Fruit fly (Drosophila melanogaster) whole organism, embryonic: ENCODE results near the gene Acsx3.

Experiments
- Ada2b ChIP-seq: fragments of 200-800 bp; sonication (Bioruptor generic); IDR thresholded peaks from 2 replicates; pipeline ENCODE4 v1.3.6; 2022; ENCODE audit warnings: missing biosample characterization, missing genetic modification characterization
- CG10543 ChIP-seq: fragments of 200-800 bp; sonication (Bioruptor generic); optimal IDR thresholded peaks from 3 replicates; lab custom pipeline; 2017; ENCODE audit warnings: missing biosample characterization, mild to moderate bottlenecking, missing genetic modification characterization, moderate library complexity
- CG12769 ChIP-seq: fragments of 200-800 bp; sonication (Bioruptor generic); optimal IDR thresholded peaks from 2 replicates; lab custom pipeline; 2019; ENCODE audit warnings: missing biosample characterization, mild to moderate bottlenecking, missing genetic modification characterization, moderate library complexity
- CG13624 ChIP-seq: fragments of 200-800 bp; sonication (Bioruptor generic); optimal IDR thresholded peaks from 2 replicates; lab custom pipeline; 2016; ENCODE audit warnings: missing biosample characterization, missing genetic modification characterization
- CG15479 ChIP-seq: fragments of 200-800 bp; sonication (Bioruptor generic); optimal IDR thresholded peaks from 3 replicates; lab custom pipeline; 2019; ENCODE audit warnings: missing biosample characterization, mild to moderate bottlenecking, missing genetic modification characterization, moderate library complexity
- CG17385 ChIP-seq: fragments of 200-800 bp; sonication (Bioruptor generic); optimal IDR thresholded peaks from 3 replicates; lab custom pipeline; 2018; ENCODE audit warnings: missing biosample characterization, mild to moderate bottlenecking, missing genetic modification characterization
- CG17568 ChIP-seq: fragments of 200-800 bp; sonication (Bioruptor generic); optimal IDR thresholded peaks from 2 replicates; lab custom pipeline; 2018; ENCODE audit warnings: missing biosample characterization, mild to moderate bottlenecking, missing genetic modification characterization, moderate library complexity
- CG18262 ChIP-seq: fragments of 200-800 bp; optimal IDR thresholded peaks from 3 replicates; lab custom pipeline; 2019; ENCODE audit warnings: missing biosample characterization, mild to moderate bottlenecking, missing genetic modification characterization, moderate library complexity
- CG1832 ChIP-seq: fragments of 200-800 bp; sonication (Bioruptor generic); optimal IDR thresholded peaks from 2 replicates; lab custom pipeline; 2017; ENCODE audit warnings: missing biosample characterization, mild to moderate bottlenecking, missing genetic modification characterization, inconsistent platforms
- CG18599 ChIP-seq: fragments of 200-800 bp; sonication (Bioruptor generic); optimal IDR thresholded peaks from 3 replicates; lab custom pipeline; 2017; ENCODE audit warnings: missing biosample characterization, missing genetic modification characterization, mild to moderate bottlenecking, moderate library complexity, missing genetic modification reagents
- CG30020 ChIP-seq: fragments of 200-800 bp; optimal IDR thresholded peaks from 2 replicates; lab custom pipeline; 2019; ENCODE audit warnings: missing biosample characterization, mild to moderate bottlenecking, missing genetic modification characterization, moderate library complexity
- CG31365 ChIP-seq: fragments of 200-800 bp; sonication (Bioruptor generic); optimal IDR thresholded peaks from 2 replicates; lab custom pipeline; 2018; ENCODE audit warnings: missing biosample characterization, mild to moderate bottlenecking, missing genetic modification characterization
- CG32532 ChIP-seq: fragments of 200-800 bp; sonication (Bioruptor generic); IDR thresholded peaks from 2 replicates; pipeline ENCODE4 v1.3.6; 2022; ENCODE audit warnings: missing biosample characterization, missing genetic modification characterization
- CG6254 ChIP-seq: fragments of 200-800 bp; sonication (Bioruptor generic); optimal IDR thresholded peaks from 3 replicates; lab custom pipeline; 2017; ENCODE audit warnings: mild to moderate bottlenecking, missing biosample characterization, missing genetic modification reagents, missing genetic modification characterization
- CG7839 ChIP-seq: fragments of 200-800 bp; sonication (Bioruptor generic); optimal IDR thresholded peaks from 3 replicates; lab custom pipeline; 2018; ENCODE audit warnings: missing biosample characterization, mild to moderate bottlenecking, missing genetic modification characterization, moderate library complexity
- CHES-1-like ChIP-seq: fragments of 200-800 bp; sonication (Bioruptor generic); optimal IDR thresholded peaks from 2 replicates; lab custom pipeline; 2016; ENCODE audit warnings: missing biosample characterization, missing genetic modification characterization
- CkIIα-i1 ChIP-seq: fragments of 200-800 bp; sonication (Bioruptor generic); IDR thresholded peaks from 2 replicates; pipeline ENCODE4 v1.3.6; 2022; ENCODE audit warnings: missing biosample characterization, missing genetic modification characterization
- CoRest ChIP-seq: fragments of 200-800 bp; sonication (Bioruptor generic); optimal IDR thresholded peaks from 3 replicates; lab custom pipeline; 2018; ENCODE audit warnings: missing biosample characterization, mild to moderate bottlenecking, missing genetic modification characterization, moderate library complexity
- Dbx ChIP-seq: fragments of 200-800 bp; sonication (Bioruptor generic); IDR thresholded peaks from 3 replicates; pipeline ENCODE4 v1.3.6; 2022; ENCODE audit warnings: missing biosample characterization, missing genetic modification characterization
- Deaf1 ChIP-seq: fragments of 200-800 bp; optimal IDR thresholded peaks from 3 replicates; lab custom pipeline; 2019; ENCODE audit warnings: missing biosample characterization, mild to moderate bottlenecking, missing genetic modification characterization, moderate library complexity
- Dek ChIP-seq: fragments of 200-800 bp; sonication (Bioruptor generic); optimal IDR thresholded peaks from 3 replicates; lab custom pipeline; 2019; ENCODE audit warnings: missing biosample characterization, mild to moderate bottlenecking, missing genetic modification characterization, moderate library complexity
- Dip3 ChIP-seq: fragments of 200-800 bp; sonication (Bioruptor generic); optimal IDR thresholded peaks from 3 replicates; lab custom pipeline; 2016; ENCODE audit warnings: missing biosample characterization, missing genetic modification characterization
- Dref ChIP-seq: fragments of 200-800 bp; sonication (Bioruptor generic); IDR thresholded peaks from 2 replicates; pipeline ENCODE4 v1.3.6; 2022; ENCODE audit warnings: missing biosample characterization, missing genetic modification characterization
- Elba2 ChIP-seq: fragments of 200-800 bp; sonication (Bioruptor generic); optimal IDR thresholded peaks from 3 replicates; lab custom pipeline; 2016; ENCODE audit warnings: missing biosample characterization, missing genetic modification characterization
- Fer1 ChIP-seq: fragments of 200-800 bp; sonication (Bioruptor generic); optimal IDR thresholded peaks from 2 replicates; lab custom pipeline; 2017; ENCODE audit warnings: missing biosample characterization, mild to moderate bottlenecking, missing genetic modification characterization
- Gsc ChIP-seq: fragments of 200-800 bp; sonication (Bioruptor generic); IDR thresholded peaks from 2 replicates; pipeline ENCODE4 v1.3.6; 2022; ENCODE audit warnings: missing biosample characterization, missing genetic modification characterization
- HLH3B ChIP-seq: fragments of 200-800 bp; sonication (Bioruptor generic); IDR thresholded peaks from 2 replicates; pipeline ENCODE4 v1.3.6; 2022; ENCODE audit warnings: missing biosample characterization, missing genetic modification characterization
- HLH4C ChIP-seq: fragments of 200-800 bp; sonication (Bioruptor generic); IDR thresholded peaks from 3 replicates; pipeline ENCODE4 v1.3.6; 2022; ENCODE audit warnings: missing biosample characterization, missing genetic modification characterization; ENCODE audit not compliant: partially characterized antibody
- Med ChIP-seq: fragments of 200-800 bp; sonication (Bioruptor generic); peaks from one replicate; lab custom pipeline; 2016; ENCODE audit warnings: missing biosample characterization, missing genetic modification characterization, mild to moderate bottlenecking, inconsistent platforms, moderate library complexity
- NC2α ChIP-seq: fragments of 200-800 bp; sonication (Bioruptor generic); optimal IDR thresholded peaks from 2 replicates; lab custom pipeline; 2016; ENCODE audit warnings: missing biosample characterization, missing genetic modification characterization
- Pdp1 ChIP-seq, 2 experiments: fragments of 200-800 bp; sonication (Bioruptor generic); optimal IDR thresholded peaks; 3 replicates each; lab custom pipeline; 2016; ENCODE audit warnings: missing biosample characterization in 2 of 2, missing genetic modification characterization in 2 of 2, mild to moderate bottlenecking in 1 of 2, moderate library complexity in 1 of 2
- Scr ChIP-seq: fragments of 200-800 bp; sonication (Bioruptor generic); IDR thresholded peaks from 2 replicates; pipeline ENCODE4 v1.3.6; 2022; ENCODE audit warnings: missing biosample characterization, missing genetic modification characterization; ENCODE audit not compliant: partially characterized antibody
- Side ChIP-seq: fragments of 200-800 bp; sonication (Bioruptor generic); optimal IDR thresholded peaks from 2 replicates; lab custom pipeline; 2016; ENCODE audit warnings: missing biosample characterization, missing genetic modification characterization
- YL-1 ChIP-seq: fragments of 200-800 bp; sonication (Bioruptor generic); optimal IDR thresholded peaks from 3 replicates; lab custom pipeline; 2017; ENCODE audit warnings: missing biosample characterization, mild to moderate bottlenecking, missing genetic modification characterization
- abd-A ChIP-seq: fragments of 200-800 bp; sonication (Bioruptor generic); optimal IDR thresholded peaks from 3 replicates; lab custom pipeline; 2019; ENCODE audit warnings: missing biosample characterization, mild to moderate bottlenecking, missing genetic modification characterization, moderate library complexity
- br ChIP-seq: fragments of >200 bp; optimal IDR thresholded peaks from 2 replicates; lab custom pipeline; 2017
- chinmo ChIP-seq: fragments of 200-800 bp; sonication (Bioruptor generic); IDR thresholded peaks from 4 replicates; pipeline ENCODE4 v1.3.6; 2022; ENCODE audit warnings: missing biosample characterization, missing genetic modification characterization; ENCODE audit not compliant: partially characterized antibody
- emc ChIP-seq: fragments of 200-800 bp; sonication (Bioruptor generic); optimal IDR thresholded peaks from 2 replicates; lab custom pipeline; 2016; ENCODE audit warnings: missing biosample characterization, missing genetic modification characterization
- en ChIP-seq: fragments of 200-800 bp; sonication (Bioruptor generic); optimal IDR thresholded peaks from 2 replicates; lab custom pipeline; 2016; ENCODE audit warnings: missing biosample characterization, missing genetic modification characterization
- gce ChIP-seq: fragments of 200-800 bp; sonication (Bioruptor generic); IDR thresholded peaks from 3 replicates; pipeline ENCODE4 v1.3.6; 2022; ENCODE audit warnings: missing biosample characterization, missing genetic modification characterization
- hb ChIP-seq: fragments of 200-800 bp; sonication (Bioruptor generic); IDR thresholded peaks from 3 replicates; pipeline ENCODE4 v1.3.6; 2022; ENCODE audit warnings: missing biosample characterization, missing genetic modification characterization; ENCODE audit not compliant: partially characterized antibody
- ind ChIP-seq: fragments of 200-800 bp; sonication (Bioruptor generic); optimal IDR thresholded peaks from 3 replicates; lab custom pipeline; 2016; ENCODE audit warnings: missing biosample characterization, missing genetic modification characterization
- kah ChIP-seq: fragments of 200-800 bp; sonication (Bioruptor generic); optimal IDR thresholded peaks from 2 replicates; lab custom pipeline; 2018; ENCODE audit warnings: missing biosample characterization, mild to moderate bottlenecking, missing genetic modification characterization
- nerfin-2 ChIP-seq: fragments of 200-800 bp; sonication (Bioruptor generic); IDR thresholded peaks from 2 replicates; pipeline ENCODE4 v1.3.6; 2022; ENCODE audit warnings: missing biosample characterization, missing genetic modification characterization; ENCODE audit not compliant: partially characterized antibody
- pb ChIP-seq: fragments of 200-800 bp; sonication (Bioruptor generic); optimal IDR thresholded peaks from 3 replicates; lab custom pipeline; 2016; ENCODE audit warnings: missing biosample characterization, missing genetic modification characterization
- sd ChIP-seq: fragments of 200-800 bp; sonication (Bioruptor generic); optimal IDR thresholded peaks from 3 replicates; lab custom pipeline; 2018; ENCODE audit warnings: missing biosample characterization, mild to moderate bottlenecking, missing genetic modification characterization, moderate library complexity
- sens ChIP-seq: fragments of 200-800 bp; sonication (Bioruptor generic); peaks from one replicate; lab custom pipeline; 2016; ENCODE audit warnings: missing biosample characterization, missing genetic modification characterization
- shn ChIP-seq: fragments of 200-800 bp; sonication (Bioruptor generic); optimal IDR thresholded peaks from 3 replicates; lab custom pipeline; 2016; ENCODE audit warnings: missing biosample characterization, missing genetic modification characterization
- sisA ChIP-seq: fragments of 200-800 bp; sonication (Bioruptor generic); IDR thresholded peaks from 2 replicates; pipeline ENCODE4 v1.3.6; 2022; ENCODE audit warnings: missing biosample characterization, missing genetic modification characterization
- sr ChIP-seq: fragments of 200-800 bp; sonication (Bioruptor generic); IDR thresholded peaks from 3 replicates; pipeline ENCODE4 v1.3.6; 2022; ENCODE audit warnings: missing biosample characterization, missing genetic modification characterization
- stc ChIP-seq: fragments of 200-800 bp; sonication (Bioruptor generic); IDR thresholded peaks from 2 replicates; pipeline ENCODE4 v1.3.6; 2022; ENCODE audit warnings: missing biosample characterization, missing genetic modification characterization

The Acsx3 gene

dm6 chr3R:19826806-19827328, 45.8 kb downstream of the Acsx3 start:
- TF ChIP-seq sisA (GFP tag; lab: Robert Waterston, UW) (no peak), Pdp1 (GFP tag; optimal IDR thresholded peaks at IDR 0.05; lab: Kevin White, UChicago) (peak in 1 of 2 experiments; percentile 30), sd (tag; lab: Kevin White, UChicago) (peak; percentile 76), HLH3B (GFP tag; lab: Robert Waterston, UW) (no peak), Elba2 (GFP tag; lab: Kevin White, UChicago) (no peak), chinmo (0 out of 4 replicates have a peak, but pooled peaks have one; percentile 24), HLH4C (GFP tag; lab: Robert Waterston, UW) (no peak), CG18599 (GFP tag; lab: Kevin White, UChicago) (peak; percentile 19), hb (GFP tag; lab: Robert Waterston, UW) (no peak), CG30020 (tag; lab: Kevin White, UChicago) (no peak), CG17568 (GFP tag; lab: Kevin White, UChicago) (no peak), br (lab: Kevin White, UChicago) (no peak), CoRest (tag; lab: Kevin White, UChicago) (no peak), Side (GFP tag; lab: Kevin White, UChicago) (no peak), Fer1 (GFP tag; lab: Kevin White, UChicago) (no peak), CG7839 (no peak), CG13624 (GFP tag; lab: Kevin White, UChicago) (no peak), en (GFP tag; lab: Kevin White, UChicago) (no peak), abd-A (tag; lab: Kevin White, UChicago) (peak; percentile 77), Scr (GFP tag; lab: Robert Waterston, UW) (0 out of 2 replicates have a peak, but pooled peaks have one; percentile 10), CG12769 (peak; percentile 76), CG10543 (GFP tag; lab: Kevin White, UChicago) (peak; percentile 10), Ada2b (GFP tag; lab: Robert Waterston, UW) (no peak), Med (GFP tag; lab: Kevin White, UChicago) (peak; percentile 62), sr (GFP tag; lab: Robert Waterston, UW) (peak; percentile 59; the same call in 2 of the 3 replicates), Dbx (no peak), CG15479 (GFP tag; lab: Kevin White, UChicago) (no peak), Gsc (GFP tag; lab: Robert Waterston, UW) (no peak), stc (GFP tag; lab: Robert Waterston, UW) (no peak), sens (GFP tag; lab: Kevin White, UChicago) (peak; percentile 70), ind (no peak), nerfin-2 (no peak)

DNA sequence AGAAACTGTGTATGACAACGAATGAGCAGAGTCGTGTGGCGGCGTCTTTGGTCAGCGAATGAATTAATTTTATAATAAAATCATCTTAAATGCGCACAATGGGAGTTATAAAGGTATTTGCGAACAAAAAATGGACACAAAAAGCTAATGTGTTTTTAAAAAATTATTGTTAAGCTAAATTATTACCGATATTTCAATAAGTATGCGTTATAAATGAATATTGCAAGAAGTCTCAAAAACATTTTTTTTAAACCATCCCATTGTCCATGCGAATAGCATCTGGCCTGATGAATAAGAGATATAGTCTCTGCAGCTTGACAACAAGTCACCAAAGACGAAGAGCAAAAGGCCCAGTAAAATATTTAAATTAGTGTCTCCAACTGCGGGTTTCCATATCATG, 49.9 kb downstream of the Acsx3 start:
- no peak for TF ChIP-seq YL-1 (GFP tag; lab: Kevin White, UChicago)
- TF ChIP-seq CG18599 (GFP tag; lab: Kevin White, UChicago), result peak; percentile 64
- TF ChIP-seq Dek (tag; lab: Kevin White, UChicago), result peak; percentile 58
- no peak for TF ChIP-seq CG6254 (GFP tag; lab: Kevin White, UChicago)
- peak; percentile 38 for TF ChIP-seq Deaf1 (tag; lab: Kevin White, UChicago)
- peak; percentile 18 for TF ChIP-seq pb (GFP tag; lab: Kevin White, UChicago)
- no peak for TF ChIP-seq CG31365
- peak; percentile 10 for TF ChIP-seq kah (GFP tag; lab: Kevin White, UChicago)
- no peak for TF ChIP-seq Dref (GFP tag; lab: Robert Waterston, UW)
- TF ChIP-seq CHES-1-like (GFP tag; lab: Kevin White, UChicago), result no peak
- no peak for TF ChIP-seq CkIIα-i1
- no peak for TF ChIP-seq CG1832 (GFP tag; lab: Kevin White, UChicago)
- no peak for TF ChIP-seq gce (GFP tag; lab: Robert Waterston, UW)
- TF ChIP-seq NC2α (GFP tag; lab: Kevin White, UChicago), result no peak
- TF ChIP-seq shn, result no peak
- TF ChIP-seq CG32532, result peak; percentile 75
- no peak for TF ChIP-seq emc (GFP tag; lab: Kevin White, UChicago)
- TF ChIP-seq Dip3 (GFP tag; lab: Kevin White, UChicago), result peak; percentile 29
- TF ChIP-seq CG17385 (GFP tag; lab: Kevin White, UChicago), result peak; percentile 55
- peak; percentile 66 for TF ChIP-seq CG18262 (tag; lab: Kevin White, UChicago)
